Fruit fly (Drosophila melanogaster) ovary, adult (tissue): ENCODE measurements around the gene TwdlP.

Source experiments
- CG17801 ChIP-seq: fragments of 200-800 bp; optimal IDR thresholded peaks from 2 replicates; lab custom pipeline; 2019; ENCODE audit warnings: missing biosample characterization, mild to moderate bottlenecking, missing genetic modification characterization, moderate library complexity; ENCODE audit not compliant: partially characterized antibody

Gene TwdlP

DNA sequence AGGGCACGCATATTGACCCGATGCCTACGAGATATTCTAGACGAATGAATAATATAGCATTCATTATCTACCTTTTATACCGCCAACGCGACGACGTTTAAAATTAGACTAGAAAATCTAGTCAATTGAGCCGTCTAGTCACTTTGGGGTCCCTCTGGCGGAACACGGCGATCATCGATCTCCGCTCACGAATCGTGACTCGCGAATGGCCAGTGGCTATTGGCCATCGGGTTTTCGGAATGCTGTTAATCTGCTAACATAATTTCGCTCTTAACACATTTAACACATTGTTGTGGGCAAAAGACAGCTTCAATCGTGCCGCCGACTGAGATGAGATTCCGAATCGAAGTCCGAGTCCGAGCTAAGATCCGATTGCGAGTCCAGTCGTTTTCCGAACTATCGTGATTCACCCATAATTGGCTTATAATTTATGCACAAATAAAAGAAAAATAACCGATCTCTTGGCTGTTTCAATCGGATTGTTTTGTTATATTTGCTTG, at the start of gene TwdlP:
Gene TwdlP, minus strand, starts transcription at position 51 of the 500 bp plus-strand sequence.
- no peak for TF ChIP-seq CG17801 (GFP tag; lab: Kevin White, UChicago)

DNA sequence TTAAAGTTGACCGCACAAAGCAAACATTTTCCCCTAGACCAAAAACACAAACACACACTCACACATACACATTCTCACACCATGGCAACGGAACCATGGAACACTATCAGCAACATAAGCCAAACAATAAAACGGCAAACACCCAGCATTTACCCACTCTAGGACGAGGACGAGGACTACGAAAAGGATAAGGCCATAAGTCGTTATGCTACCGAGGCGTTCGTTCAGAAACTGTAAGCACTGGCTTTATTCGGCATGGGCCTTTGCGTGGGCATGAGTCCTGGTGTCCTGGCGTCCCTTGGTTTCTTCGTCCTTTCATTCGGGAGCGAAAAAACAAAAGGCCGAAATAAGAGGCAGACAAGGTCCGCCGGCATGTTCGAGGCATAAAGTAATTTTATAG, 49.1 kb upstream of the TwdlP start:
- TF ChIP-seq CG17801 (GFP tag; lab: Kevin White, UChicago), result no peak

DNA sequence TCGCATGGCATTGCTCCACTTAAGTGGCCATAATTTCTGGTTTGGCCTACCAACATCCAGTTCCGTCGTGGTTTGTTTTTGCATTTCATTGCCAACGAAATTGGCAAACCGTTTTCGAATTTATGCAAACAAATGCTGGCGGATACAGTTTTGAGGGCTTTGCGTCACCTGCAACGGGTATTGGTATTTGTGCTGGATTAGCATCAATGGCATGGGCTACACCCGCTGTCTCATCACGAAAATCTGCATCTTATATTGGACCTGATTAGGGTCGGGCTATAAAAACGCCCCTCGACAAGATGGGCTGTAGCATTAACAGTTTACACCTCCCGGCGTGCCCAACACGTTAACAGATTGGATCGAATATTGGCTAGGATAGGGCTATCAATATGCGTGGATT, 35.0 kb upstream of the TwdlP start, which contains the start of gene Tb:
Gene Tb, plus strand, starts transcription at position 301 of the 400 bp plus-strand sequence.
- TF ChIP-seq CG17801 (GFP tag; lab: Kevin White, UChicago), result no peak

DNA sequence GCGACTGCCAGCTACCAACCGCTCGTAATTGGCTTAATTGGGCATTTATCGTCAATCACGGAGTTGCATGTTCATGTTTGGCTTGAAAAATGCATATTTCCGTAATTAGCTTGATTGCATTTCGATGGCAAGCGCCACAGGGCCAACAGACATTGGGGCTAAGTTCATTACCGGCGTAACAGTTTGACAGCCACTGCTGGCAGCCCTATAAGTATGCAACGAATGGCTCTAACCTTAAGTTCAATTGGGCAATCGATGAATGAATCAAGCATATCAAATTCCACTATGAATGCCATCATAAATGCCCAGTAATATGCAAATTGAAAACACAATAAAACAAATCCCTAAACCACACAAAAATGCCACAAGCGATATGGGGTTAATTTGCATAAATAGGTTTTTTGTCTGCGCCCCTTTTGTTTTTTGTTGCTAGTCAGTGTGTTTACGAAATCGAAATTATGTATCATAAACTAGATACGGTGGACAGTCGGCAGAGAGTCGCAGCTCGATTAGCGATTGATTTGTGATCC, 34.3 kb upstream of the TwdlP start:
- no peak for TF ChIP-seq CG17801 (GFP tag; lab: Kevin White, UChicago)

DNA sequence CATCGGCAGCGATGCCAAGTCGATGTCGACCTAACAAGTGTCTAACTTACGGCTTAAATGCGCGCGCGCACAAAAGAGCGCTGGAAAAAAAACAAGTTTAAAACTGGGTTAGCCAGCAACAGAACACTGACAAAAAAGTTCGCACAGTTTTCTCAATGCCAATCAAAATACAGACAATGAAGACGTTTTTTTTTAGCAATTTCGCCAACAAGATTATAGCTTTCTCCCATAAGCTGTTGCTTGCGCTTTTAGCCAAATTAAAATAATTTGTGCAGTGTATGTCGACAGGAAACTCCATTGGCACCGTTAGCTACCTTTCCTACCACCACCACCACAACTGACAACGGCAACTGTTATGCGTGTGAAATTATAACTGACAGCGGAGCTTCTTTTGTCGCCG, 33.4 kb upstream of the TwdlP start:
- no peak for TF ChIP-seq CG17801 (GFP tag; lab: Kevin White, UChicago)

DNA sequence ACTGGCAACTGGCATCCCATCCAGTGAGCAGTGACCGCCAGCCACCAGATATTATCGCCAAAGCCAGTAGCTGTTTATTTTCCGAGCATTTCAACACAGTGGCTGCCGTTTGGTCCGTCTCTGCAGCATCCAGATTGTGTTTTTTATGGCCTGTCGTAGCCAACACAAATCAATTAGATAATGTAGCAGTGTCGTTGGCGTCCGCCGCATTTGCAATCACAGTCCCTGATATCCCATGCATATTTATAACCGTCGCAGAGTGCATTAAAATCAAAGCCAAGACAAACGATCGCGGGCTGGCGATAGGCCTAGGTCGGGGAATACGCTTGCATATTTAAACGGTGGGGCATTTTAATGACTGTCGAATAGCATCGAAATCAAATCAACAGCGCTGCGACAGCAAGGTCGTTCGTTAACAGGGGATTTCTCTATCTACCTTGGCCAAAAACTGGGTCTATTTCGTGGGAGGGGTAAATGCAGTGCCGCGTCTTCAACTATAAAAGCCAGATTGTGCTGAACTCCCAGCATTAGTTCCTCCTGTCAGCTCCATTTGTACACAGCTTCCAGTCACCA, 18.4 kb upstream of the TwdlP start, which contains the start of gene TwdlD:
Gene TwdlD, plus strand, starts transcription at position 523 of the 573 bp plus-strand sequence.
- no peak for TF ChIP-seq CG17801 (GFP tag; lab: Kevin White, UChicago)

DNA sequence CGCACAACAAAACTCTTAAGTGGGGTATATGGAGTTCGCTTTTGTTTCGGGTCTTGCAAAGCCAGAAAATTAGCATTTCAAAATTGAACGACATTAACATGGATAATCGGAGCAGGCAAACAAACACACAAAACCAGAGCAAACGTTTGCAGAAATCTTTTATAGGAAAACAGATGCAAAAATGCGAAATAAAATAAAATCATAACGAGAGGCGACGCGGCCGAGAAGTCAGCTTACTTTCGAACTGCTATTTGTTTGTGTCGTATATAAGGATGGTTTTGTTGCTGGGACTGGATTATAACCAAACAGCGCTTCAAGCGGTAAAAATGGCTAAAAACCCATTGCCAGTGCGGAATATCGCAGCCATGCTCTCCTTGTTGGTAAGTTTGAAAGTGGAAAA, 15.2 kb upstream of the TwdlP start, which contains the start of gene TwdlS:
Gene TwdlS, plus strand, starts transcription at position 301 of the 400 bp plus-strand sequence.
- no peak for TF ChIP-seq CG17801 (GFP tag; lab: Kevin White, UChicago)

DNA sequence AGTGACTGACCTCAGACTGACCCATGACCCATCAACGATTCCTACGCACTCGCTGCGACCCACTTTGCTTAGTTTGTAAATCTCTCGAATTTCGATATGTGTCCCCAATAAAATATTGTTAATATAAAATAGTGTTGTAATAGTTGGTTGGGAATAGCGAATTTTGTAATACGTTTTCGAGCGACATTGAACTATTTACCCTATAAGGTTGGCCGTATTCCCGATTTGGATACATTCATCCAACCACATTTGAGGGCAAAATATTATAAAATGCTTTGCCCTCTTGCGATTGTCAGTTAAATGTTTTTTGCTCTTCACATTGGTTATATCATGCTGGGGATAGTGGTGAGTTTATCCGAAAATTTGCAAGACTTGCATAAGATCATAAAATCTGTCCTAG, 13.4 kb upstream of the TwdlP start, which contains the start of gene TwdlR:
Gene TwdlR, plus strand, starts transcription at position 301 of the 400 bp plus-strand sequence.
- TF ChIP-seq CG17801 (GFP tag; lab: Kevin White, UChicago), result no peak

DNA sequence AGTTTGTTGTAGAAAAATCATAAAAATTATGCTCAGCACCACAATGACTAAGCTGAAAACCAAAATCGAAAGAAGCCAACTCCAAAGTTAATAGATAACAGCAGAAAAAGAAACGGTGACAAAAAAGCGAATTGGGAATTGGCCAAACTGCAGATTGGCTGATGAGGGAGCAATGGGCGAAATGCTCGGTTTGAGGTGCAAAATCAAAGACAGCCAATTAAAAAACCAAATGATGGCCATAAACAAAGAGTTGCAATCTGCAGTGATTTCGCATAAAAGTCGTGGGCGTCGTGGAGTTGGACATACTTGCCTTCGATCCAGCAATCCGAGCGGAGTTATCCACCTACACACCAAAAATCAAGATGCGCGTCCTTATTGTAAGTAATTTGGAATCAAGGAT, 12.3 kb upstream of the TwdlP start, which contains the start of gene TwdlH:
Gene TwdlH, plus strand, starts transcription at position 301 of the 400 bp plus-strand sequence.
- no peak for TF ChIP-seq CG17801 (GFP tag; lab: Kevin White, UChicago)

DNA sequence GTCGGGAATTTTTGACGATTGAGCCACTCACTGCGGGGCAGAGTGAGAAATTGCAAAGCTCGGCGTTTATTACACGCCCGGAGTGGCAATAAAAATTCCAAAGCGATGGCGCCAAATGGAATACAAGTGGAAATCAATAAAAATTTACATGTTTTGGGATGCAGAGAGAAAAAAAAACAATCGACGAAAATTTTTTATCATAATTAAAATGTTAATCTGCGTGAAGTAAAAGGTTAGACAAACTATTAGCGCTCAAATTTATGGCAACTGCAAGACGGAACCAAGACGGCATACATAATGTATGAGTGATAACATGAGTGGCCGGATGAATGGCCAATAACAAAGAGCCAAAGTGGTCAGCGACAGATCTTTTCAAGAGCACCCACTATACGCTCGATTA, 11.8 kb upstream of the TwdlP start:
- TF ChIP-seq CG17801 (GFP tag; lab: Kevin White, UChicago), result no peak

DNA sequence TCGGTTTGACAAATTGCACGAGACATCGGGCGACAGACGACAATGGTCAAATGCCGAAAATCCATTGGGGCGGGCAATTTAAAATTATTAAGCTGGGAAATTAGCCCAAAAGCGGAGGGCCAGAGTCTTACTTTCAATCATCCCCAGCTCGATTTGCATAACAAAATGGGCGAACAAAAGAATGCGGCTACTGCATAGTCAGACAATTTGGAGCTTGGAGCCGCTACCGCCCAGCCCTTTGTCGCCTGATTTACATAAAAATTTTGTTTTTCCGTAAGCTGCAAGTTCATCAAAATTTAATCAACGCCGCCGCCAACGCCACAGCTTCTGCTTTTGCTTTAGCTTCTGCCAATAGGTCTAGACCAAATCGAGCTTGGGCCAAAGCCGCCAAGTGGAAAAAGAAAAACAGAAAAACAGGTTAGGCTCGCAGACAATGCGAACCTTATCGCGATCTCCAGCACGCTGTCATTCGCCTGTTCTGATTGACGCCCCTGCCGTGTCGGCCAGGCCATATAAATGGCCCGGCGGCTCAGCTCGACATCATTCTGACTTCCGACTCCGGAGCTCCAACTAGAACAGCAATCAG, 10.3 kb upstream of the TwdlP start, which contains the start of gene TwdlN:
Gene TwdlN, plus strand, starts transcription at position 536 of the 586 bp plus-strand sequence.
- TF ChIP-seq CG17801 (GFP tag; lab: Kevin White, UChicago), result no peak

DNA sequence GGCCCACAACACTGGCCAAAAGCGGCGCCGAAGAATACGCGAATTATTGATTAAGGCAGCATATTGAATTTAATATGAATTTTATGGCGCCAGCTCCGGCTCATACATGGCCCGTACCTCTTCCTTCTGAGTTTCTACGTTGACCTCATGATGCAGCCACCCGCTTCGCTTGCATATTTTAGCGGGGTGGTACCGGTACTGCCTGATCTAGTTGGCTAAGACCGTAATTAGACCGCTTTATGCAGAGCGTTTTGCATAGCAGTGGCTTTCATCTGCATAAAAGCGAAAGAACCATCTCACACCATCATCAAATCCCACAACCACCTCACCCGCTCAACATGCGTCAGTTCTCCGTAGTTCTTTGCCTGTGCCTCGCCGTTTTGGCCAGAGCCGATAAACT, 8.5 kb upstream of the TwdlP start, which contains the start of gene TwdlJ:
Gene TwdlJ, plus strand, starts transcription at position 301 of the 400 bp plus-strand sequence.
- TF ChIP-seq CG17801 (GFP tag; lab: Kevin White, UChicago), result no peak

DNA sequence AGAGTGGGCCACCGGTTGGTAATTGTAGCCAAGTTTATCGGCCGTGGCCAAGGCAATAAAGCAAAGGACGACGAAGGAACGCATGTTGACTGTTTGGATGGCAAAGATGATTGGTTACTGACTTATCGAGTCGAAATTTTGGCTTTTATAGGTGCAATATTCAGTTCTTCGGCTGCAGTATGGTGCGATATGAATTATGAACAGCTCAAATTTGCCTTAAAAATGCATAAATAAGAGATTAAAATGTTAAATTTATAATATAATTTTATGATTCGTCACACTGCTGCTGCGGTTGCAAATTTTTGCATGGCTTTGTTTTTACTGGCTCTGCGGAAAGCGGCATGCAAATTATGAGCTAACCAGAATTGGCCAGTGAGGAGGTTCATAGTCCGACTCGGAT, 7.5 kb upstream of the TwdlP start, which contains the start of gene TwdlK:
Gene TwdlK, minus strand, starts transcription at position 101 of the 400 bp plus-strand sequence.
- TF ChIP-seq CG17801 (GFP tag; lab: Kevin White, UChicago), result no peak

DNA sequence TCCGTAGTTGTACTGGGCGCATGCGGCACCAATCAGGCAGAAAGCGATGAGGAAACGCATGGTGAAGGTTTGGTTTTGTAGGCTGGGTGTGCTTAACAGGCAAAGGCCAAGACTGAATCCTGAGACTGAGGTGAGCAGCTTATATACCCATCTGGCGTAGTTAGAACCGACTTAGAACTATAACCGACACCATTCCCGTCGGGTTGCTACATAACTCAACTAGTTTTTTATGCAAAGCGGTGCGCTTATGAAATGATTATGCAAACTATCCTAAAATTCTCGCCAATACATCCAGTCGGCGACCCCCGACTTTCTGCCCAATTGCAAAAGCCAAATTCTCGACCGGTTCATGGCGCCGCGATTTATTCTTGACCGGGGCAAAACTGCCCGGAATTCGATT, 5.5 kb upstream of the TwdlP start, which contains the start of gene TwdlO:
Gene TwdlO, minus strand, starts transcription at position 101 of the 400 bp plus-strand sequence.
- no peak for TF ChIP-seq CG17801 (GFP tag; lab: Kevin White, UChicago)

DNA sequence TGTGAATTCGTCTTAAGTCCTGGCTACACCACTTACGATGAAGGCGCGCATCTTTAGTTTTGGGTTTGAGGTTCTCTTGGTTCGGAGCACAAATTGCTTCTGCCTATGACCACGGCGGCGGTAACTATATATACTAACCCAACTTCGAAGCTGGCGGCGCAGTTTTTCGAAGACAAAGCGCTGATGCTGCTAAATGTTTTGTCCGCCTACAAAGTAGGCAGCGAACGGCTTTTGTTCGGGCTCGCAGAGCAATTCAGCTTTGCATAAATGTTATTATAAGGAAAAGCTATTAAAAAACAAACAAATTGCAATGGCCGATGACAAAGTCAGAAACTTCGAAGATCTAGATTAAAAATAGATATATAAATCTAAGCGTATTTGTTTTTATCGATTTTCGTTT, 4.4 kb upstream of the TwdlP start, which contains the start of gene TwdlL:
Gene TwdlL, minus strand, starts transcription at position 101 of the 400 bp plus-strand sequence.
- TF ChIP-seq CG17801 (GFP tag; lab: Kevin White, UChicago), result no peak
